Worm (Caenorhabditis elegans) whole organism, late embryonic: ENCODE results near the gene set-30.

Experiments used
- elt-2 ChIP-seq: sonication (generic microtip); optimal IDR thresholded peaks from 2 replicates; lab custom pipeline; 2016; ENCODE audit warnings: missing genetic modification reagents, missing genetic modification characterization, missing compliant biosample characterization
- tbx-2 ChIP-seq: sonication (generic microtip); optimal IDR thresholded peaks from 2 replicates; lab custom pipeline; 2016; ENCODE audit warnings: missing genetic modification characterization, missing compliant biosample characterization

- TF ChIP-seq tbx-2 (tag; lab: Kevin White, UChicago) (no peak), elt-2 (no peak)
These were observed 11.5 kb upstream of the set-30 start for ce11 chrX:4987617-4988016.
